Fruit fly (Drosophila melanogaster): ENCODE data around the gene Frq2.

DNA sequence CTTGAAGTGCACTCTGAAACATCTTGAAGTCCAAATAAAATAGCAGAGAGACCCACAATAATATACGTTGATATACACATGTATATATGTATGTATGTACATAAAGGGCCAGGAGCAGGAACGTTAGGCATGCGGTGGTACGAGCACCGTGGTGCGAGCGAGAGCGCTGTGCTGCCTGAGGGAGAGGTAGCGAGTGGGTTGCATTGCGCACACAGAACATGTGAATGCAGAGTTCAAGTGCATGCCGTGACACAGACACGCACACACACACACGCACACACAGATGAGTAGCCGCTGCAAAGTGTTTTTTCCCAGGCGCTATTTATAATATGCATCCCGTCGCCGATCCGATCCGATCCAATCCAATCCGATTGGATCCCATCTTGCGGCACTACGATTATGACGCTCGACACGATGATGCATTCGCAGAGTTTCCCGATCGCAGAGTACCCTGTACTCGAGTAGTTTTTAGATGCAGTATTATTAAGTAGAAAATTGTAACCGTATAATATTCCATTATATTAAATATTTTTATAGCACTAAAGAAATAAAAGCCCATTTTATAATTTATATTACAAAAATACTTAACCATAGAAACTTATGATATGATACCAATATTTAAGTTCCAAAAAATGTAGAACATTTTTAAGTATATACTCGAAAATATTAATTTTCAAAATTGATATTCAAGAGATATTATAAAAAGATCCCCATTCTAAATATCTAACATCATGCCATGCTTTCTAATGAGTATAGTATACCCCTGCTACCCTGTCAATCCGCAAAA, 30.9 kb downstream of the Frq2 start:
- TF ChIP-seq EcR (GFP tag; optimal IDR thresholded peaks at IDR 0.05): no peak
- TF ChIP-seq CG8478 (optimal IDR thresholded peaks at IDR 0.05): no peak

Measured in whole organism.